Worm (Caenorhabditis elegans): ENCODE results near the gene chil-16.

ce11 chrII:9474367-9475105, 32.8 kb upstream of the chil-16 start, which contains the start of the genes chil-25 and chil-26:
- no peak for TF ChIP-seq fkh-10 (GFP tag; optimal IDR thresholded peaks at IDR 0.05)
- no peak for TF ChIP-seq nhr-12 (tag; optimal IDR thresholded peaks at IDR 0.05)
- no peak for TF ChIP-seq R02D3.7 (tag; optimal IDR thresholded peaks at IDR 0.05)
- no peak for TF ChIP-seq lin-39 (tag; optimal IDR thresholded peaks at IDR 0.05)
- no peak for TF ChIP-seq ztf-4 (tag; optimal IDR thresholded peaks at IDR 0.05)
- no peak for TF ChIP-seq ztf-11 (tag; optimal IDR thresholded peaks at IDR 0.05)
- no peak for TF ChIP-seq pqm-1 (tag; optimal IDR thresholded peaks at IDR 0.05)
- no peak for TF ChIP-seq fos-1 (tag; optimal IDR thresholded peaks at IDR 0.05)
- no peak for TF ChIP-seq nhr-76 (tag; optimal IDR thresholded peaks at IDR 0.05)
- no peak for TF ChIP-seq nhr-28 (tag; optimal IDR thresholded peaks at IDR 0.05)

All from whole organism, L3 larva.